Fruit fly (Drosophila melanogaster): ENCODE results near the gene CG31955.

CG31955 gene

DNA sequence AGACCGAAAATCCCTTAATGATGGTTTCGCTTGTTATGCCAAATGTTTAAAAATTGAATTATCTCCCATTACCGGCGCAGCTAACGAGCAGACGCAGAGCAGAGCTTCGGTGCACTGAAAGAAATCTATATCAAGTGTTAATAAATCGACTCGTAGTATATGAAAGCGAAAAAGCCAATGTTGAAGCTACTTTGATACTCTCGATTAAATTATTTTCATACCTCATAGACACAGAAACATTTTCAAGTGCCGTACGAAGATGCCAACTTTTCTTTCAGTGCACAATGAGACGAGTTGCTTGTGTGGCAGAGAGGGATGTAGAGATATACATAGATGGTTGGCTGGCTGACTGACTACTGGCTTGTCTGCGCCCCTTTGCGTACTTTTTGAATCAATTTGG is 37.1 kb downstream of the CG31955 start (continued):
- no peak for TF ChIP-seq CG3065 (GFP tag; optimal IDR thresholded peaks at IDR 0.05)
- TF ChIP-seq CG6689 (GFP tag; IDR thresholded peaks at IDR 0.05) = peak; percentile 42
- no peak for TF ChIP-seq CG9876 (GFP tag; optimal IDR thresholded peaks at IDR 0.05)
- TF ChIP-seq MESR4 (GFP tag; optimal IDR thresholded peaks at IDR 0.05) = no peak
- TF ChIP-seq CkIIα-i1 (GFP tag; IDR thresholded peaks at IDR 0.05) = no peak
- TF ChIP-seq lilli (GFP tag; optimal IDR thresholded peaks at IDR 0.05) = peak; percentile 9
- peak; percentile 59 for TF ChIP-seq croc (GFP tag; conservative IDR thresholded peaks at IDR 0.05)
- no peak for TF ChIP-seq sens-2 (GFP tag; IDR thresholded peaks at IDR 0.05)
- TF ChIP-seq jumu (GFP tag; optimal IDR thresholded peaks at IDR 0.05) = no peak
- no peak for TF ChIP-seq dati (GFP tag; IDR thresholded peaks at IDR 0.05)
- TF ChIP-seq CG43689 (GFP tag; IDR thresholded peaks at IDR 0.05) = no peak
- no peak for TF ChIP-seq grn (GFP tag; optimal IDR thresholded peaks at IDR 0.05)
- TF ChIP-seq CG8388 (GFP tag; optimal IDR thresholded peaks at IDR 0.05) = peak; percentile 39
- TF ChIP-seq CG13123 (GFP tag; optimal IDR thresholded peaks at IDR 0.05) = no peak
- no peak for TF ChIP-seq sr (GFP tag; IDR thresholded peaks at IDR 0.05)
- TF ChIP-seq z (GFP tag; IDR thresholded peaks at IDR 0.05) = no peak
- peak; percentile 42; the same call in 1 of the 2 replicates for TF ChIP-seq chm (GFP tag; IDR thresholded peaks at IDR 0.05)
- no peak for TF ChIP-seq CG17912 (GFP tag; optimal IDR thresholded peaks at IDR 0.05)
- peak; percentile 29 for TF ChIP-seq CG12391 (tag; optimal IDR thresholded peaks at IDR 0.05)
- no peak for TF ChIP-seq Dfd (GFP tag; optimal IDR thresholded peaks at IDR 0.05)
- TF ChIP-seq Spps (tag; optimal IDR thresholded peaks at IDR 0.05) = peak; percentile 3
- peak; percentile 49 for TF ChIP-seq Oli (tag; optimal IDR thresholded peaks at IDR 0.05)
- TF ChIP-seq ems (GFP tag; optimal IDR thresholded peaks at IDR 0.05) = no peak
- TF ChIP-seq bab2 (GFP tag; optimal IDR thresholded peaks at IDR 0.05) = no peak
- no peak for TF ChIP-seq lov (optimal IDR thresholded peaks at IDR 0.05)
- no peak for TF ChIP-seq lov (GFP tag; IDR thresholded peaks at IDR 0.05)
- TF ChIP-seq NC2α (GFP tag; optimal IDR thresholded peaks at IDR 0.05) = peak; percentile 16
- peak; percentile 20 for TF ChIP-seq Antp (GFP tag; optimal IDR thresholded peaks at IDR 0.05)
- TF ChIP-seq CG1233 (GFP tag; optimal IDR thresholded peaks at IDR 0.05) = no peak
- peak; percentile 6 for TF ChIP-seq CoRest (tag; optimal IDR thresholded peaks at IDR 0.05)
- TF ChIP-seq chn (GFP tag; optimal IDR thresholded peaks at IDR 0.05) = peak; percentile 12
- TF ChIP-seq Xbp1 (GFP tag; optimal IDR thresholded peaks at IDR 0.05) = peak; percentile 38
- TF ChIP-seq CG6254 (GFP tag; optimal IDR thresholded peaks at IDR 0.05) = peak; percentile 32
- no peak for TF ChIP-seq Sox100B (GFP tag; optimal IDR thresholded peaks at IDR 0.05)
- TF ChIP-seq Optix (GFP tag; IDR thresholded peaks at IDR 0.05) = no peak
- peak; percentile 67 for TF ChIP-seq CG2712 (tag; optimal IDR thresholded peaks at IDR 0.05)
- TF ChIP-seq eve (GFP tag; optimal IDR thresholded peaks at IDR 0.05) = peak in 1 of 2 experiments; percentile 18
- TF ChIP-seq bigmax (GFP tag; optimal IDR thresholded peaks at IDR 0.05) = no peak
- TF ChIP-seq eyg (GFP tag; optimal IDR thresholded peaks at IDR 0.05) = no peak
- TF ChIP-seq CG1792 (GFP tag; optimal IDR thresholded peaks at IDR 0.05) = no peak
- no peak for TF ChIP-seq Stat92E (GFP tag; optimal IDR thresholded peaks at IDR 0.05)
- no peak for TF ChIP-seq ham (GFP tag; IDR thresholded peaks at IDR 0.05)
- no peak for TF ChIP-seq HLH4C (GFP tag; IDR thresholded peaks at IDR 0.05; ENCODE audit: partially characterized antibody)
- no peak for TF ChIP-seq CG11093 (GFP tag; IDR thresholded peaks at IDR 0.05)
- TF ChIP-seq usp (GFP tag; optimal IDR thresholded peaks at IDR 0.05) = no peak
- no peak for TF ChIP-seq repo (GFP tag; optimal IDR thresholded peaks at IDR 0.05)
- TF ChIP-seq CG11085 (GFP tag; IDR thresholded peaks at IDR 0.05) = no peak
- peak; percentile 55; the same call in 1 of the 2 replicates for TF ChIP-seq CG8765 (GFP tag; IDR thresholded peaks at IDR 0.05)
- peak; percentile 33 for TF ChIP-seq jing (GFP tag; optimal IDR thresholded peaks at IDR 0.05)
- TF ChIP-seq Opbp (GFP tag; IDR thresholded peaks at IDR 0.05; ENCODE audit: partially characterized antibody) = no peak
- TF ChIP-seq CG12236 (GFP tag; optimal IDR thresholded peaks at IDR 0.05) = no peak
- TF ChIP-seq hth (optimal IDR thresholded peaks at IDR 0.05) = no peak
- no peak for TF ChIP-seq NK7.1 (GFP tag; optimal IDR thresholded peaks at IDR 0.05)

All from whole organism, embryonic.